Fruit fly (Drosophila melanogaster) whole organism, prepupa: ENCODE measurements around the gene Tsr1.

Source experiments
- Blimp-1 ChIP-seq: fragments of 200-800 bp; sonication (Bioruptor generic); optimal IDR thresholded peaks from 3 replicates; lab custom pipeline; 2017; ENCODE audit warnings: missing biosample characterization, missing genetic modification characterization, mild to moderate bottlenecking, moderate library complexity, missing genetic modification reagents
- CG11762 ChIP-seq: fragments of 200-800 bp; sonication (Bioruptor generic); optimal IDR thresholded peaks from 3 replicates; lab custom pipeline; 2016; ENCODE audit warnings: missing biosample characterization, missing genetic modification characterization; ENCODE audit not compliant: insufficient read depth
- CG15336 ChIP-seq: fragments of 200-800 bp; sonication (Bioruptor generic); IDR thresholded peaks from 2 replicates; pipeline ENCODE4 v1.3.6; 2022; ENCODE audit warnings: missing biosample characterization, missing genetic modification characterization
- CG1621 ChIP-seq: fragments of 200-800 bp; sonication (Bioruptor generic); optimal IDR thresholded peaks from 3 replicates; lab custom pipeline; 2018; ENCODE audit warnings: missing biosample characterization, mild to moderate bottlenecking, missing genetic modification characterization
- CG3032 ChIP-seq: fragments of 200-800 bp; optimal IDR thresholded peaks from 2 replicates; lab custom pipeline; 2019; ENCODE audit warnings: missing biosample characterization, mild to moderate bottlenecking, missing genetic modification characterization, moderate library complexity
- CG34406 ChIP-seq: fragments of 200-800 bp; sonication (Bioruptor generic); optimal IDR thresholded peaks from 3 replicates; lab custom pipeline; 2016; ENCODE audit warnings: missing biosample characterization, missing genetic modification characterization
- CG6163 ChIP-seq: fragments of 200-800 bp; sonication (Bioruptor generic); IDR thresholded peaks from 3 replicates; pipeline ENCODE4 v1.3.6; 2022; ENCODE audit warnings: missing biosample characterization, missing genetic modification characterization
- CG6276 ChIP-seq: fragments of 200-800 bp; sonication (Bioruptor generic); optimal IDR thresholded peaks from 2 replicates; lab custom pipeline; 2017; ENCODE audit warnings: missing biosample characterization, mild to moderate bottlenecking, missing genetic modification characterization
- CG6808 ChIP-seq: fragments of 200-800 bp; sonication (Bioruptor generic); optimal IDR thresholded peaks from 3 replicates; lab custom pipeline; 2017; ENCODE audit warnings: missing biosample characterization, missing genetic modification characterization, mild to moderate bottlenecking, moderate library complexity, missing genetic modification reagents
- CG6854 ChIP-seq: fragments of 200-800 bp; sonication (Bioruptor generic); optimal IDR thresholded peaks from 2 replicates; lab custom pipeline; 2017; ENCODE audit warnings: missing biosample characterization, mild to moderate bottlenecking, missing genetic modification characterization
- CG8119 ChIP-seq: fragments of 200-800 bp; sonication (Bioruptor generic); IDR thresholded peaks from 3 replicates; pipeline ENCODE4 v1.3.6; 2022; ENCODE audit warnings: missing biosample characterization, missing genetic modification characterization
- Eip75B ChIP-seq: fragments of 200-800 bp; sonication (Bioruptor generic); optimal IDR thresholded peaks from 3 replicates; lab custom pipeline; 2016; ENCODE audit warnings: missing biosample characterization, missing genetic modification characterization
- Eip93F ChIP-seq: fragments of 200-800 bp; sonication (Bioruptor generic); optimal IDR thresholded peaks from 2 replicates; lab custom pipeline; 2016; ENCODE audit warnings: missing biosample characterization, mild to moderate bottlenecking, missing genetic modification characterization
- Gug ChIP-seq: fragments of 200-800 bp; sonication (Bioruptor generic); IDR thresholded peaks from 2 replicates; pipeline ENCODE4 v1.3.6; 2022; ENCODE audit warnings: missing biosample characterization, missing genetic modification characterization
- Hr39 ChIP-seq: fragments of 200-800 bp; sonication (Bioruptor generic); optimal IDR thresholded peaks from 2 replicates; lab custom pipeline; 2016; ENCODE audit warnings: missing biosample characterization, missing genetic modification characterization
- Lpt ChIP-seq: fragments of 200-800 bp; sonication (Bioruptor generic); optimal IDR thresholded peaks from 3 replicates; lab custom pipeline; 2016; ENCODE audit warnings: missing biosample characterization, missing genetic modification characterization
- Met ChIP-seq: fragments of 200-800 bp; sonication (Bioruptor generic); optimal IDR thresholded peaks from 3 replicates; lab custom pipeline; 2016; ENCODE audit warnings: missing biosample characterization, missing genetic modification characterization
- OdsH ChIP-seq: fragments of 200-800 bp; sonication (Bioruptor generic); optimal IDR thresholded peaks from 3 replicates; lab custom pipeline; 2016; ENCODE audit warnings: missing biosample characterization, missing genetic modification characterization
- Smox ChIP-seq: fragments of 200-800 bp; sonication (Bioruptor generic); optimal IDR thresholded peaks from 3 replicates; lab custom pipeline; 2016; ENCODE audit warnings: missing biosample characterization, missing genetic modification characterization
- Sox102F ChIP-seq: fragments of 200-800 bp; sonication (Bioruptor generic); optimal IDR thresholded peaks from 2 replicates; lab custom pipeline; 2016; ENCODE audit warnings: missing biosample characterization, mild to moderate bottlenecking, missing genetic modification characterization
- Sox14 ChIP-seq: fragments of 200-800 bp; sonication (Bioruptor generic); optimal IDR thresholded peaks from 3 replicates; lab custom pipeline; 2016; ENCODE audit warnings: missing biosample characterization, missing genetic modification characterization
- Sox15 ChIP-seq: fragments of 200-800 bp; sonication (Bioruptor generic); optimal IDR thresholded peaks from 3 replicates; lab custom pipeline; 2016; ENCODE audit warnings: missing biosample characterization, missing genetic modification characterization
- achi ChIP-seq: fragments of 200-800 bp; sonication (Bioruptor generic); optimal IDR thresholded peaks from 3 replicates; lab custom pipeline; 2016; ENCODE audit warnings: missing biosample characterization, missing genetic modification characterization
- cyc ChIP-seq: fragments of 200-800 bp; sonication (Bioruptor generic); optimal IDR thresholded peaks from 3 replicates; lab custom pipeline; 2016; ENCODE audit warnings: missing biosample characterization, missing genetic modification characterization
- dsx ChIP-seq: fragments of 200-800 bp; optimal IDR thresholded peaks from 3 replicates; lab custom pipeline; 2019; ENCODE audit warnings: missing biosample characterization, mild to moderate bottlenecking, missing genetic modification characterization, moderate library complexity; ENCODE audit not compliant: poor library complexity, severe bottlenecking
- esn ChIP-seq: fragments of 200-800 bp; sonication (Bioruptor generic); optimal IDR thresholded peaks from 2 replicates; lab custom pipeline; 2016; ENCODE audit warnings: missing biosample characterization, mild to moderate bottlenecking, missing genetic modification characterization, moderate library complexity
- fd59A ChIP-seq: fragments of 200-800 bp; sonication (Bioruptor generic); optimal IDR thresholded peaks from 2 replicates; lab custom pipeline; 2017; ENCODE audit warnings: missing biosample characterization, mild to moderate bottlenecking, missing genetic modification characterization, missing genetic modification reagents
- lz ChIP-seq: fragments of 200-800 bp; sonication (Bioruptor generic); optimal IDR thresholded peaks from 3 replicates; lab custom pipeline; 2016; ENCODE audit warnings: missing biosample characterization, missing genetic modification characterization
- net ChIP-seq: fragments of 200-800 bp; sonication (Bioruptor generic); optimal IDR thresholded peaks from 3 replicates; lab custom pipeline; 2016; ENCODE audit warnings: missing biosample characterization, missing genetic modification characterization
- salr ChIP-seq, 2 experiments: fragments of 200-800 bp; sonication (Bioruptor generic); optimal IDR thresholded peaks; 3 replicates each; lab custom pipeline; 2016 to 2018; ENCODE audit warnings: missing biosample characterization in 2 of 2, missing genetic modification characterization in 2 of 2, mild to moderate bottlenecking in 1 of 2
- spab ChIP-seq: fragments of 200-800 bp; sonication (Bioruptor generic); optimal IDR thresholded peaks from 2 replicates; lab custom pipeline; 2017; ENCODE audit warnings: missing biosample characterization, mild to moderate bottlenecking, missing genetic modification characterization, missing genetic modification reagents
- ss ChIP-seq, 2 experiments: fragments of 200-800 bp; sonication (Bioruptor generic); optimal IDR thresholded peaks; 2 replicates in 1 of 2; 3 replicates in 1 of 2; lab custom pipeline; 2017 to 2018; ENCODE audit warnings: mild to moderate bottlenecking in 2 of 2, missing biosample characterization in 2 of 2, missing genetic modification characterization in 2 of 2, moderate library complexity in 1 of 2
- vri ChIP-seq: fragments of 200-800 bp; sonication (Bioruptor generic); optimal IDR thresholded peaks from 3 replicates; lab custom pipeline; 2016; ENCODE audit warnings: missing biosample characterization, mild to moderate bottlenecking, missing genetic modification characterization

Tsr1 gene

dm6 chr3L:21321807-21322503 lies 13.1 kb upstream of the Tsr1 start (continued):
- TF ChIP-seq Sox102F (GFP tag; lab: Kevin White, UChicago) = no peak
- TF ChIP-seq net (GFP tag; lab: Kevin White, UChicago) = peak; percentile 4
- TF ChIP-seq salr (GFP tag; optimal IDR thresholded peaks at IDR 0.05; lab: Kevin White, UChicago) = no peak
- TF ChIP-seq CG6854 (GFP tag; lab: Kevin White, UChicago) = no peak
- TF ChIP-seq Gug (GFP tag; lab: Robert Waterston, UW) = no peak
- TF ChIP-seq CG34406 = peak; percentile 22
- TF ChIP-seq Hr39 (GFP tag; lab: Kevin White, UChicago) = peak; percentile 4
- no peak for TF ChIP-seq spab (GFP tag; lab: Kevin White, UChicago)
- TF ChIP-seq cyc (GFP tag; lab: Kevin White, UChicago) = peak; percentile 11
- TF ChIP-seq dsx (GFP tag; lab: Kevin White, UChicago) = no peak
- TF ChIP-seq esn (GFP tag; lab: Kevin White, UChicago) = no peak
- TF ChIP-seq Met = peak; percentile 54
- no peak for TF ChIP-seq Eip93F (GFP tag; lab: Kevin White, UChicago)
- no peak for TF ChIP-seq CG11762 (GFP tag; lab: Kevin White, UChicago)
- TF ChIP-seq Lpt (GFP tag; lab: Kevin White, UChicago) = no peak

- TF ChIP-seq Hr39 (GFP tag; lab: Kevin White, UChicago) (no peak), CG3032 (tag; lab: Kevin White, UChicago) (no peak), CG1621 (tag; lab: Kevin White, UChicago) (no peak), ss (GFP tag; optimal IDR thresholded peaks at IDR 0.05; lab: Kevin White, UChicago) (no peak), lz (GFP tag; lab: Kevin White, UChicago) (no peak), Blimp-1 (GFP tag; lab: Kevin White, UChicago) (no peak), Smox (no peak), achi (GFP tag; lab: Kevin White, UChicago) (no peak), CG6163 (GFP tag; lab: Robert Waterston, UW) (no peak), fd59A (GFP tag; lab: Kevin White, UChicago) (no peak), OdsH (GFP tag; lab: Kevin White, UChicago) (no peak), CG6276 (no peak), CG8119 (GFP tag; lab: Robert Waterston, UW) (no peak)
- TF ChIP-seq, all 60 proteins: peak for 0
These were observed 10.3 kb upstream of the Tsr1 start for dm6 chr3L:21324724-21325123.

dm6 chr3L:21342592-21342991 lies 7.6 kb downstream of the Tsr1 start:
- peak; percentile 91 for TF ChIP-seq vri (GFP tag; lab: Kevin White, UChicago)
- TF ChIP-seq Blimp-1 (GFP tag; lab: Kevin White, UChicago) = no peak

- TF ChIP-seq Lpt (GFP tag; lab: Kevin White, UChicago) (no peak), CG6276 (no peak), net (GFP tag; lab: Kevin White, UChicago) (no peak), achi (GFP tag; lab: Kevin White, UChicago) (no peak), Met (no peak), spab (GFP tag; lab: Kevin White, UChicago) (no peak), Gug (GFP tag; lab: Robert Waterston, UW) (no peak), Eip75B (GFP tag; lab: Kevin White, UChicago) (no peak), Sox15 (GFP tag; lab: Kevin White, UChicago) (no peak), CG6808 (GFP tag; lab: Kevin White, UChicago) (no peak), Smox (no peak), CG15336 (peak; percentile 49), CG6163 (GFP tag; lab: Robert Waterston, UW) (0 out of 3 replicates have a peak, but pooled peaks have one; percentile 29), lz (GFP tag; lab: Kevin White, UChicago) (no peak), dsx (GFP tag; lab: Kevin White, UChicago) (no peak), Sox14 (GFP tag; lab: Kevin White, UChicago) (peak; percentile 92), esn (GFP tag; lab: Kevin White, UChicago) (peak; percentile 15), vri (GFP tag; lab: Kevin White, UChicago) (peak; percentile 17), CG6854 (GFP tag; lab: Kevin White, UChicago) (no peak)
These were observed 8.5 kb downstream of the Tsr1 start, which contains the start of the genes Tbc1d8-9 and CG32436 for dm6 chr3L:21343254-21344083. TSS of gene Tbc1d8-9 (minus strand) at chr3L:21343716. TSS of gene CG32436 (plus strand) at chr3L:21344033.
